Fruit fly (Drosophila melanogaster) whole organism, embryonic: ENCODE results near the gene CG14036.

ENCODE experiments used
- B-H2 ChIP-seq: fragments of 200-800 bp; sonication (Bioruptor generic); optimal IDR thresholded peaks from 2 replicates; lab custom pipeline; 2018; ENCODE audit warnings: missing biosample characterization, mild to moderate bottlenecking, missing genetic modification characterization
- CG10543 ChIP-seq: fragments of 200-800 bp; sonication (Bioruptor generic); optimal IDR thresholded peaks from 3 replicates; lab custom pipeline; 2017; ENCODE audit warnings: missing biosample characterization, mild to moderate bottlenecking, missing genetic modification characterization, moderate library complexity
- CG12236 ChIP-seq: fragments of 200-800 bp; sonication (Bioruptor generic); optimal IDR thresholded peaks from 2 replicates; lab custom pipeline; 2016; ENCODE audit warnings: missing biosample characterization, missing genetic modification characterization
- CG1233 ChIP-seq: fragments of 200-800 bp; sonication (Bioruptor generic); optimal IDR thresholded peaks from 4 replicates; lab custom pipeline; 2018; ENCODE audit warnings: missing biosample characterization, mild to moderate bottlenecking, missing genetic modification characterization
- CG12769 ChIP-seq: fragments of 200-800 bp; sonication (Bioruptor generic); optimal IDR thresholded peaks from 2 replicates; lab custom pipeline; 2019; ENCODE audit warnings: missing biosample characterization, mild to moderate bottlenecking, missing genetic modification characterization, moderate library complexity
- CG12942 ChIP-seq: fragments of 200-800 bp; sonication (Bioruptor generic); optimal IDR thresholded peaks from 3 replicates; lab custom pipeline; 2016; ENCODE audit warnings: missing biosample characterization, missing genetic modification characterization
- CG13287 ChIP-seq: fragments of 200-800 bp; sonication (Bioruptor generic); IDR thresholded peaks from 2 replicates; pipeline ENCODE4 v1.3.6; 2022; ENCODE audit warnings: missing biosample characterization, missing genetic modification characterization; ENCODE audit not compliant: partially characterized antibody
- CG13894 ChIP-seq: fragments of 200-800 bp; sonication (Bioruptor generic); optimal IDR thresholded peaks from 3 replicates; lab custom pipeline; 2018; ENCODE audit warnings: missing biosample characterization, mild to moderate bottlenecking, missing genetic modification characterization, moderate library complexity
- CG15269 ChIP-seq: fragments of 200-800 bp; sonication (Bioruptor generic); optimal IDR thresholded peaks from 2 replicates; lab custom pipeline; 2018; ENCODE audit warnings: missing biosample characterization, mild to moderate bottlenecking, missing genetic modification characterization, moderate library complexity
- CG16863 ChIP-seq: fragments of 200-800 bp; sonication (Bioruptor generic); optimal IDR thresholded peaks from 3 replicates; lab custom pipeline; 2016; ENCODE audit warnings: missing biosample characterization, missing genetic modification characterization
- CG1832 ChIP-seq: fragments of 200-800 bp; sonication (Bioruptor generic); optimal IDR thresholded peaks from 2 replicates; lab custom pipeline; 2017; ENCODE audit warnings: missing biosample characterization, mild to moderate bottlenecking, missing genetic modification characterization, inconsistent platforms
- CG18476 ChIP-seq: fragments of 200-800 bp; sonication (Bioruptor generic); optimal IDR thresholded peaks from 2 replicates; lab custom pipeline; 2016; ENCODE audit warnings: missing biosample characterization, mild to moderate bottlenecking, missing genetic modification characterization
- CG3838 ChIP-seq: fragments of 200-800 bp; sonication (Bioruptor generic); optimal IDR thresholded peaks from 3 replicates; lab custom pipeline; 2016; ENCODE audit warnings: missing biosample characterization, missing genetic modification characterization
- CG43689 ChIP-seq: fragments of 200-800 bp; sonication (Bioruptor generic); IDR thresholded peaks from 2 replicates; pipeline ENCODE4 v1.3.6; 2022; ENCODE audit warnings: missing biosample characterization, missing genetic modification characterization
- CG4707 ChIP-seq: fragments of 200-800 bp; sonication (Bioruptor generic); optimal IDR thresholded peaks from 2 replicates; lab custom pipeline; 2018; ENCODE audit warnings: missing biosample characterization, mild to moderate bottlenecking, missing genetic modification characterization, moderate library complexity
- CG7271 ChIP-seq: fragments of 200-800 bp; sonication (Bioruptor generic); optimal IDR thresholded peaks from 2 replicates; lab custom pipeline; 2018; ENCODE audit warnings: missing biosample characterization, mild to moderate bottlenecking, missing genetic modification characterization, moderate library complexity
- CG7556 ChIP-seq: fragments of 200-800 bp; sonication (Bioruptor generic); optimal IDR thresholded peaks from 2 replicates; lab custom pipeline; 2017; ENCODE audit warnings: missing biosample characterization, mild to moderate bottlenecking, missing genetic modification characterization
- CG7987 ChIP-seq: fragments of 200-800 bp; sonication (Bioruptor generic); optimal IDR thresholded peaks from 2 replicates; lab custom pipeline; 2018; ENCODE audit warnings: missing biosample characterization, mild to moderate bottlenecking, missing genetic modification characterization, moderate library complexity
- CG8290 ChIP-seq, 3 experiments: fragments of 200-800 bp; sonication (Bioruptor generic); optimal IDR thresholded peaks; 2 replicates each; lab custom pipeline; 2016 to 2019; ENCODE audit warnings: missing biosample characterization in 3 of 3, missing genetic modification characterization in 3 of 3, mild to moderate bottlenecking in 2 of 3, moderate library complexity in 1 of 3
- CG9932 ChIP-seq: fragments of 200-800 bp; sonication (Bioruptor generic); IDR thresholded peaks from 2 replicates; pipeline ENCODE4 v1.3.6; 2022; ENCODE audit warnings: missing biosample characterization, missing genetic modification characterization
- Fer3 ChIP-seq: fragments of 200-800 bp; sonication (Bioruptor generic); optimal IDR thresholded peaks from 2 replicates; lab custom pipeline; 2018; ENCODE audit warnings: missing biosample characterization, mild to moderate bottlenecking, missing genetic modification characterization, moderate library complexity
- HLH3B ChIP-seq: fragments of 200-800 bp; sonication (Bioruptor generic); IDR thresholded peaks from 2 replicates; pipeline ENCODE4 v1.3.6; 2022; ENCODE audit warnings: missing biosample characterization, missing genetic modification characterization
- Hmx ChIP-seq: fragments of 200-800 bp; sonication (Bioruptor generic); optimal IDR thresholded peaks from 2 replicates; lab custom pipeline; 2016; ENCODE audit warnings: missing biosample characterization, missing genetic modification characterization
- Jarid2 ChIP-seq: fragments of 200-800 bp; sonication (Bioruptor generic); optimal IDR thresholded peaks from 3 replicates; lab custom pipeline; 2017; ENCODE audit warnings: mild to moderate bottlenecking, missing biosample characterization, missing genetic modification reagents, missing genetic modification characterization
- Lpt ChIP-seq: fragments of >200 bp; optimal IDR thresholded peaks from 2 replicates; lab custom pipeline; 2018; ENCODE audit warnings: missing biosample characterization, missing genetic modification characterization
- Mes4 ChIP-seq: fragments of 200-800 bp; sonication (Bioruptor generic); optimal IDR thresholded peaks from 2 replicates; lab custom pipeline; 2016; ENCODE audit warnings: missing biosample characterization, missing genetic modification characterization
- Mrtf ChIP-seq: fragments of 200-800 bp; sonication (Bioruptor generic); IDR thresholded peaks from 3 replicates; pipeline ENCODE4 v1.3.6; 2022; ENCODE audit warnings: missing biosample characterization, missing genetic modification characterization
- Poxn ChIP-seq: fragments of 200-800 bp; sonication (Bioruptor generic); IDR thresholded peaks from 2 replicates; pipeline ENCODE4 v1.3.6; 2022; ENCODE audit warnings: missing biosample characterization, missing genetic modification characterization
- Spps ChIP-seq: fragments of 200-800 bp; sonication (Bioruptor generic); optimal IDR thresholded peaks from 2 replicates; lab custom pipeline; 2018; ENCODE audit warnings: missing biosample characterization, mild to moderate bottlenecking, missing genetic modification characterization
- Usf ChIP-seq: fragments of 200-800 bp; sonication (Bioruptor generic); optimal IDR thresholded peaks from 2 replicates; lab custom pipeline; 2017; ENCODE audit warnings: missing genotype, missing biosample characterization, missing genetic modification characterization
- ap ChIP-seq: fragments of 200-800 bp; sonication (Bioruptor generic); IDR thresholded peaks from 2 replicates; pipeline ENCODE4 v1.3.6; 2022; ENCODE audit warnings: missing biosample characterization, missing genetic modification characterization
- dmrt11E ChIP-seq: fragments of 200-800 bp; sonication (Bioruptor generic); optimal IDR thresholded peaks from 3 replicates; lab custom pipeline; 2018; ENCODE audit warnings: missing biosample characterization, mild to moderate bottlenecking, missing genetic modification characterization, moderate library complexity
- grn ChIP-seq: fragments of 200-800 bp; sonication (Bioruptor generic); optimal IDR thresholded peaks from 3 replicates; lab custom pipeline; 2017; ENCODE audit warnings: missing biosample characterization, missing genetic modification characterization
- hkb ChIP-seq, 2 experiments: fragments of 200-800 bp in 1 of 2; fragments of >200 bp in 1 of 2; sonication (Bioruptor generic) in 1 of 2; IDR thresholded peaks in 1 of 2; optimal IDR thresholded peaks in 1 of 2; 2 replicates each; pipeline versions ENCODE4 v1.3.6 to Lab custom; 2017 to 2022; ENCODE audit warnings: missing biosample characterization in 1 of 2, missing genetic modification characterization in 1 of 2
- hth ChIP-seq: fragments of >200 bp; optimal IDR thresholded peaks from 2 replicates; lab custom pipeline; 2017; ENCODE audit warnings: inconsistent platforms
- ken ChIP-seq: fragments of 200-800 bp; sonication (Bioruptor generic); IDR thresholded peaks from 3 replicates; pipeline ENCODE4 v1.3.6; 2022; ENCODE audit warnings: missing biosample characterization, missing genetic modification characterization
- klu ChIP-seq: fragments of 200-800 bp; sonication (Bioruptor generic); IDR thresholded peaks from 2 replicates; pipeline ENCODE4 v1.3.6; 2022; ENCODE audit warnings: missing biosample characterization, missing genetic modification characterization
- mirr ChIP-seq: fragments of 200-800 bp; sonication (Bioruptor generic); optimal IDR thresholded peaks from 3 replicates; lab custom pipeline; 2018; ENCODE audit warnings: missing biosample characterization, mild to moderate bottlenecking, missing genetic modification characterization
- phol ChIP-seq: fragments of 200-800 bp; sonication (Bioruptor generic); optimal IDR thresholded peaks from 3 replicates; lab custom pipeline; 2018; ENCODE audit warnings: missing biosample characterization, mild to moderate bottlenecking, missing genetic modification characterization, moderate library complexity
- pita ChIP-seq: fragments of 200-800 bp; sonication (Bioruptor generic); optimal IDR thresholded peaks from 2 replicates; lab custom pipeline; 2017; ENCODE audit warnings: missing biosample characterization, mild to moderate bottlenecking, missing genetic modification characterization
- pnt ChIP-seq: fragments of 200-800 bp; sonication (Bioruptor generic); optimal IDR thresholded peaks from 3 replicates; lab custom pipeline; 2016; ENCODE audit warnings: missing biosample characterization, missing genetic modification characterization
- pum ChIP-seq: fragments of 200-800 bp; sonication (Bioruptor generic); optimal IDR thresholded peaks from 2 replicates; lab custom pipeline; 2016; ENCODE audit warnings: missing biosample characterization, missing genetic modification characterization
- run ChIP-seq: fragments of 200-800 bp; sonication (Bioruptor generic); optimal IDR thresholded peaks from 3 replicates; lab custom pipeline; 2018; ENCODE audit warnings: missing biosample characterization, mild to moderate bottlenecking, missing genetic modification characterization
- sc ChIP-seq, 3 experiments: fragments of >200 bp in 2 of 3; fragments of 200-800 bp in 1 of 3; sonication (Bioruptor generic) in 1 of 3; optimal IDR thresholded peaks; 2 replicates in 2 of 3; 3 replicates in 1 of 3; lab custom pipeline; 2017; ENCODE audit warnings: mild to moderate bottlenecking in 1 of 3, missing biosample characterization in 1 of 3, missing genetic modification characterization in 1 of 3, missing genetic modification reagents in 1 of 3
- sd ChIP-seq: fragments of 200-800 bp; sonication (Bioruptor generic); optimal IDR thresholded peaks from 3 replicates; lab custom pipeline; 2018; ENCODE audit warnings: missing biosample characterization, mild to moderate bottlenecking, missing genetic modification characterization, moderate library complexity
- sisA ChIP-seq: fragments of 200-800 bp; sonication (Bioruptor generic); IDR thresholded peaks from 2 replicates; pipeline ENCODE4 v1.3.6; 2022; ENCODE audit warnings: missing biosample characterization, missing genetic modification characterization
- tap ChIP-seq: fragments of 200-800 bp; optimal IDR thresholded peaks from 3 replicates; lab custom pipeline; 2019; ENCODE audit warnings: missing biosample characterization, mild to moderate bottlenecking, missing genetic modification characterization, moderate library complexity
- vvl ChIP-seq: fragments of 200-800 bp; sonication (Bioruptor generic); IDR thresholded peaks from 2 replicates; pipeline ENCODE4 v1.3.6; 2022; ENCODE audit warnings: missing biosample characterization, missing genetic modification characterization
- zfh2 ChIP-seq: fragments of 200-800 bp; sonication (Bioruptor generic); optimal IDR thresholded peaks from 2 replicates; lab custom pipeline; 2016; ENCODE audit warnings: missing biosample characterization, missing genetic modification characterization

CG14036 gene

dm6 chr2L:5009306-5010030 is 45.3 kb downstream of the CG14036 start, which contains the start of gene Rtnl1 (continued):
- TF ChIP-seq CG1832 (GFP tag; lab: Kevin White, UChicago) (no peak), Jarid2 (GFP tag; lab: Kevin White, UChicago) (peak; percentile 42), pum (GFP tag; lab: Kevin White, UChicago) (peak; percentile 19), Hmx (no peak), vvl (GFP tag; lab: Robert Waterston, UW) (peak; percentile 54; the same call in 1 of the 2 replicates), HLH3B (GFP tag; lab: Robert Waterston, UW) (no peak), CG9932 (GFP tag; lab: Robert Waterston, UW) (peak; percentile 75), sisA (GFP tag; lab: Robert Waterston, UW) (no peak; the same call in 1 of the 2 replicates), ken (GFP tag; lab: Robert Waterston, UW) (no peak), Mrtf (GFP tag; lab: Robert Waterston, UW) (no peak), Mes4 (GFP tag; lab: Kevin White, UChicago) (no peak), run (no peak), sd (peak; percentile 88), grn (GFP tag; lab: Kevin White, UChicago) (no peak), CG13894 (tag; lab: Kevin White, UChicago) (peak; percentile 47), dmrt11E (peak; percentile 18), mirr (GFP tag; lab: Kevin White, UChicago) (no peak), phol (tag; lab: Kevin White, UChicago) (peak; percentile 81), CG12942 (GFP tag; lab: Kevin White, UChicago) (no peak), B-H2 (peak; percentile 26), ap (GFP tag; lab: Robert Waterston, UW) (no peak), CG43689 (no peak), hth (lab: Kevin White, UChicago) (no peak), CG7556 (GFP tag; lab: Kevin White, UChicago) (peak; percentile 8), CG8290 (GFP tag; optimal IDR thresholded peaks at IDR 0.05; lab: Kevin White, UChicago) (peak; percentile 51), CG8290 (tag; optimal IDR thresholded peaks at IDR 0.05; lab: Kevin White, UChicago) (peak in 1 of 2 experiments; percentile 88), CG7987 (GFP tag; lab: Kevin White, UChicago) (peak; percentile 56), pita (peak; percentile 93), Spps (tag; lab: Kevin White, UChicago) (no peak), hkb (optimal IDR thresholded peaks at IDR 0.05; lab: Kevin White, UChicago) (peak; percentile 94), hkb (GFP tag; IDR thresholded peaks at IDR 0.05; lab: Robert Waterston, UW) (no peak; the same call in 1 of the 2 replicates), zfh2 (GFP tag; lab: Kevin White, UChicago) (peak; percentile 16), klu (GFP tag; lab: Robert Waterston, UW) (no peak), tap (tag; lab: Kevin White, UChicago) (no peak), CG10543 (GFP tag; lab: Kevin White, UChicago) (peak; percentile 6), CG7271 (tag; lab: Kevin White, UChicago) (no peak), CG1233 (GFP tag; lab: Kevin White, UChicago) (no peak), CG12769 (tag; lab: Kevin White, UChicago) (no peak), CG12236 (GFP tag; lab: Kevin White, UChicago) (no peak), Poxn (GFP tag; lab: Robert Waterston, UW) (no peak), CG13287 (GFP tag; lab: Robert Waterston, UW) (peak; percentile 97), CG3838 (GFP tag; lab: Kevin White, UChicago) (no peak), CG16863 (GFP tag; lab: Kevin White, UChicago) (peak; percentile 23), CG18476 (GFP tag; lab: Kevin White, UChicago) (no peak), Usf (GFP tag; lab: Kevin White, UChicago) (no peak), Lpt (GFP tag; lab: Kevin White, UChicago) (no peak), sc (optimal IDR thresholded peaks at IDR 0.05; lab: Kevin White, UChicago) (no peak), sc (GFP tag; optimal IDR thresholded peaks at IDR 0.05; lab: Kevin White, UChicago) (no peak), pnt (no peak), CG15269 (no peak), CG4707 (GFP tag; lab: Kevin White, UChicago) (no peak), Fer3 (tag; lab: Kevin White, UChicago) (no peak)
